Worm (Caenorhabditis elegans): ENCODE results near the gene exos-4.1.

exos-4.1 gene

DNA sequence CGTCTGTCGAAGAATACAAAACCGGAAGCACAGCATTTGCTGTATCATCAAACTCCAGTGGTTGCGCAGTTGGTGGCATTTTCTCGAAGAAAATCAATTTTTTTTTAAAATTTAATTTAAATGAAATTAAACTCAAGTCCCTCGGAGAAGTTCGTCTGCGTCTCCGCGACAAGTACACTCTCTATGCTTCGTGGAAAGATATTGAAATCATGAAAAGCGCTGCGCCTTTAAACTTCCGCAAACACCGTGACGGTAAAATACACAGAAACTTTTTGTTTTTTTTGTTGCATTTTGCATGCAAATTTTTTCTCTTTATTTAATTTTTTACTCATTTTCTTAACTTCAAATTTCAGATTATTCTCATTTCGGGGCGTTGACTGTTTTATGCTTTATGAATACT is at the start of gene exos-4.1, which contains the start of the genes dli-1 and tin-9.2:
TSS of gene exos-4.1 (plus strand) at position 348 of the 400 bp plus-strand sequence.
TSS of gene dli-1 (minus strand) at position 141 of the 400 bp plus-strand sequence.
TSS of gene tin-9.2 (plus strand) at position 344 of the 400 bp plus-strand sequence.
- TF ChIP-seq unc-55 (GFP tag; optimal IDR thresholded peaks at IDR 0.05): peak; percentile 89
- TF ChIP-seq mab-5 (tag; optimal IDR thresholded peaks at IDR 0.05): peak; percentile 67
- TF ChIP-seq fos-1 (tag; optimal IDR thresholded peaks at IDR 0.05): peak; percentile 47
- TF ChIP-seq F13H6.1 (tag; optimal IDR thresholded peaks at IDR 0.05): peak; percentile 53
- TF ChIP-seq ama-1 (optimal IDR thresholded peaks at IDR 0.05): peak; percentile 8
- peak; percentile 19 for TF ChIP-seq ZK546.5 (tag; optimal IDR thresholded peaks at IDR 0.05)
- no peak for TF ChIP-seq unc-62 (GFP tag; optimal IDR thresholded peaks at IDR 0.05)
- TF ChIP-seq crh-2 (tag; optimal IDR thresholded peaks at IDR 0.05): peak; percentile 82
- TF ChIP-seq gmeb-1 (tag; optimal IDR thresholded peaks at IDR 0.05): peak; percentile 84
- peak; percentile 23 for TF ChIP-seq lin-11 (tag; optimal IDR thresholded peaks at IDR 0.05)
- TF ChIP-seq mdl-1 (tag; optimal IDR thresholded peaks at IDR 0.05): peak in 1 of 2 experiments; percentile 5
- peak; percentile 91 for TF ChIP-seq C34F6.9 (tag; optimal IDR thresholded peaks at IDR 0.05)
- TF ChIP-seq nhr-77 (tag; optimal IDR thresholded peaks at IDR 0.05): no peak
- TF ChIP-seq lsy-2 (tag; optimal IDR thresholded peaks at IDR 0.05): peak; percentile 65 to 90
- TF ChIP-seq nhr-25 (tag; optimal IDR thresholded peaks at IDR 0.05): peak; percentile 65
- no peak for TF ChIP-seq snpc-4 (tag; optimal IDR thresholded peaks at IDR 0.05)
- peak; percentile 6 for TF ChIP-seq blmp-1 (tag; optimal IDR thresholded peaks at IDR 0.05; ENCODE audit: insufficient read depth)
- TF ChIP-seq nhr-10 (tag; optimal IDR thresholded peaks at IDR 0.05): no peak
- TF ChIP-seq nhr-129 (tag; optimal IDR thresholded peaks at IDR 0.05): peak; percentile 90
- TF ChIP-seq sma-3 (GFP tag; optimal IDR thresholded peaks at IDR 0.05): peak; percentile 40
- TF ChIP-seq lin-13 (GFP tag; optimal IDR thresholded peaks at IDR 0.05): peak; percentile 66
- TF ChIP-seq aly-2 (tag; optimal IDR thresholded peaks at IDR 0.05): no peak

DNA sequence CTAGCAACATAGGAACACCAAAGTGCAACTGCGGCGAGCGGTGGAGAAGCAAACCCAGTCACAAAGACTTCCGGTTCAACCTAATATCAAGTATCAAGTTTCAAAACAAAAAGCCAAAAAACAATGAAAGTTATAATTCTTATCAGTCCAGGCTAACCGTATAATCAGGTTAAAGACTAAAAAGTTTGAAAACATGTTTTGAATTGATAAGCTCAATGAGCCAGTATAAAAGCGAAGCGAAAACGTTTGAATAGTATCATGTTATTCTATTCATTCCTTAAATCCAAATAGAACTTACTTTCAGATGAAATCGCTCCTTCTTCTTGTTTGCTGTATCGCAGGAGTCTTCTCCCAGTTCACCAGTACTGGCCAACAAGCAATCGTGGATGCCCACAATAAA is 47.7 kb upstream of the exos-4.1 start, which contains the start of gene scl-11:
TSS of gene scl-11 (plus strand) at position 301 of the 400 bp plus-strand sequence.
- TF ChIP-seq skn-1 (tag; optimal IDR thresholded peaks at IDR 0.05) (no peak), lin-39 (tag; optimal IDR thresholded peaks at IDR 0.05) (no peak), Y55F3AM.14 (GFP tag; optimal IDR thresholded peaks at IDR 0.05) (no peak), gmeb-1 (tag; optimal IDR thresholded peaks at IDR 0.05) (no peak), elt-3 (tag; optimal IDR thresholded peaks at IDR 0.05) (no peak)

DNA sequence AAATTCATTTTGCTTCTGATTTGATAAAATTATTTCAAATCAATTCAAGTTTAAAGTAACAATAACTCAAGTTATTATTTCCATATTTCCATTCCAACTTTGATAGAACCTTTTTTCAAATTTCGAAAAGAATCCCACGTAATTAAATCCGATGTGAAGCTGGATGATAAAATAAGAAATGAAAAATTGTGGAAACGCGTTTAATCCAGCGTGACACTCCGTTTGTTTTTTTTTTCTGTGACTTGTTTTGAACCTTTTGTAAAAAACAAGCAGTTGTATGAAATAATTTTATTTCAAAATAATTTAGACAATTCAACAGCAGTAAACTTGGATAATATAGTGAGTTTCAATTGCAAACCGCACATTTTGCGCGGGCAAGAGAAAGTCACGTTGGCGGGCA is 46.2 kb upstream of the exos-4.1 start, which contains the start of gene F49E11.7:
TSS of gene F49E11.7 (plus strand) at position 301 of the 400 bp plus-strand sequence.
- TF ChIP-seq C34F6.9 (tag; optimal IDR thresholded peaks at IDR 0.05) (no peak), ZK546.5 (tag; optimal IDR thresholded peaks at IDR 0.05) (no peak), ztf-1 (GFP tag; conservative IDR thresholded peaks at IDR 0.05) (no peak), snpc-4 (tag; optimal IDR thresholded peaks at IDR 0.05) (no peak), elt-3 (tag; optimal IDR thresholded peaks at IDR 0.05) (no peak), nhr-12 (tag; optimal IDR thresholded peaks at IDR 0.05) (no peak), elt-1 (tag; optimal IDR thresholded peaks at IDR 0.05) (no peak), dmd-4 (tag; optimal IDR thresholded peaks at IDR 0.05) (no peak), mab-5 (tag; optimal IDR thresholded peaks at IDR 0.05) (no peak), egl-27 (tag; optimal IDR thresholded peaks at IDR 0.05) (no peak), sma-3 (GFP tag; optimal IDR thresholded peaks at IDR 0.05) (no peak), ztf-11 (tag; optimal IDR thresholded peaks at IDR 0.05) (no peak), lin-11 (tag; optimal IDR thresholded peaks at IDR 0.05) (no peak), alr-1 (tag; optimal IDR thresholded peaks at IDR 0.05) (no peak), F13H6.1 (tag; optimal IDR thresholded peaks at IDR 0.05) (no peak)

DNA sequence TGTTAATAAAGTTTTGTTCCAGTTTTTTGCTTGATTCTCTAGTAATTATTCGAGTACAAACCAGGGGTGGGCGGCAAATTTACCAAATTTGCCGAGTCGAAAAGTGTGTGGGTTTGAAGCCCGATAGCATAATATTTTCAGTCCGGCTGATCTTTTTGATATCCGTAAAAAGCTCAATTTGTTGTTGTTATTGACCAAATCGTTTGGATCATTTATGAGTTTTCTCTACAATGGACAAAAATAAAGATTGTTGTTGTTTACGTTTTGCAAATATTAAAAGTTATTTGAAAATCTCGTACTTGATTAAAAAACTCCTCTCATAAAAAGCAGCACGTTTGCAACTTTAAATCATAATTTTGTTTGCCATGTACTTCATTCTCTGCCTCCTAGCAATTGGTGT is 42.8 kb upstream of the exos-4.1 start, which contains the start of gene scl-1:
TSS of gene scl-1 (plus strand) at position 301 of the 400 bp plus-strand sequence.
- TF ChIP-seq crh-2 (tag; optimal IDR thresholded peaks at IDR 0.05) (no peak), nhr-25 (tag; optimal IDR thresholded peaks at IDR 0.05) (no peak), unc-55 (GFP tag; optimal IDR thresholded peaks at IDR 0.05) (no peak)

DNA sequence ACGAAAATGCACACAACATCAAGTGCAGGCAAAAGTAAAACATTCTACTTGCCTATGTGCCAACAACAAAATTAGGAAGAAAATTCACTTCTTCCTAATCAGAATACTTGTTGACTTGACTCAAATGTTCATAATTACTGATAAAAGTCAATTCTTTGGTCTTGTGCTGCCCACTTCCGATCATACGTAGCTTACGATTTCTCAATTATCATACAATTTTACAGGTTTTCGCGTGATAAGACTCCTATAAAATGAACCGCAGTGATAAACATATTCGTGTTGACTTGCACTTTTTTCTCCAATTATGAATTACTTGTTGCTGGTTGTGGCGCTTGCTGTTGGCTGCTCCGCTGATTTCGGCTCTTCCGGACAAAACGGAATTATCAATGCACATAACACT is 41.4 kb upstream of the exos-4.1 start, which contains the start of gene scl-2:
TSS of gene scl-2 (plus strand) at position 293 of the 400 bp plus-strand sequence.
- TF ChIP-seq lin-39 (tag; optimal IDR thresholded peaks at IDR 0.05): no peak
- TF ChIP-seq skn-1 (tag; optimal IDR thresholded peaks at IDR 0.05): peak; percentile 68
- no peak for TF ChIP-seq ztf-4 (tag; optimal IDR thresholded peaks at IDR 0.05)
- no peak for TF ChIP-seq ama-1 (optimal IDR thresholded peaks at IDR 0.05)
- no peak for TF ChIP-seq aly-2 (tag; optimal IDR thresholded peaks at IDR 0.05)
- TF ChIP-seq nhr-25 (tag; optimal IDR thresholded peaks at IDR 0.05): no peak
- TF ChIP-seq fos-1 (tag; optimal IDR thresholded peaks at IDR 0.05): peak; percentile 98
- peak; percentile 54 for TF ChIP-seq crh-2 (tag; optimal IDR thresholded peaks at IDR 0.05)
- no peak for TF ChIP-seq sem-4 (tag; optimal IDR thresholded peaks at IDR 0.05)
- no peak for TF ChIP-seq ceh-16 (tag; optimal IDR thresholded peaks at IDR 0.05)
- TF ChIP-seq nhr-129 (tag; optimal IDR thresholded peaks at IDR 0.05): peak; percentile 30
- TF ChIP-seq F13H6.1 (tag; optimal IDR thresholded peaks at IDR 0.05): peak; percentile 12
- TF ChIP-seq nhr-12 (tag; optimal IDR thresholded peaks at IDR 0.05): no peak
- TF ChIP-seq ceh-82 (tag; optimal IDR thresholded peaks at IDR 0.05): no peak
- TF ChIP-seq egl-27 (tag; optimal IDR thresholded peaks at IDR 0.05): peak; percentile 11
- TF ChIP-seq sma-9 (GFP tag; optimal IDR thresholded peaks at IDR 0.05): peak; percentile 80
- TF ChIP-seq sma-9 (tag; optimal IDR thresholded peaks at IDR 0.05): no peak
- TF ChIP-seq gmeb-1 (tag; optimal IDR thresholded peaks at IDR 0.05): peak; percentile 46
- TF ChIP-seq mbf-1 (tag; optimal IDR thresholded peaks at IDR 0.05): no peak
